Fruit fly (Drosophila melanogaster) whole organism, embryonic: ENCODE results near the gene CG9393.
A peak's percentile ranks its signal among the peaks of the same experiment; 100 is the strongest.

Experiments used
- ATbp ChIP-seq: fragments of 200-800 bp; sonication (Bioruptor generic); optimal IDR thresholded peaks from 2 replicates; lab custom pipeline; 2017; ENCODE audit warnings: missing biosample characterization, mild to moderate bottlenecking, missing genetic modification characterization, missing genetic modification reagents
- Adf1 ChIP-seq: fragments of 200-800 bp; sonication (Bioruptor generic); IDR thresholded peaks from 2 replicates; pipeline ENCODE4 v1.3.6; 2022; ENCODE audit warnings: missing biosample characterization, missing genetic modification characterization
- CG10209 ChIP-seq: fragments of 200-800 bp; sonication (Bioruptor generic); optimal IDR thresholded peaks from 3 replicates; lab custom pipeline; 2017; ENCODE audit warnings: missing biosample characterization, mild to moderate bottlenecking, missing genetic modification characterization, missing genetic modification reagents
- CG10321 ChIP-seq: fragments of 200-800 bp; sonication (Bioruptor generic); IDR thresholded peaks from 2 replicates; pipeline ENCODE4 v1.3.6; 2022; ENCODE audit warnings: missing biosample characterization, missing genetic modification characterization
- CG11398 ChIP-seq: fragments of 200-800 bp; sonication (Bioruptor generic); optimal IDR thresholded peaks from 2 replicates; lab custom pipeline; 2016; ENCODE audit warnings: missing biosample characterization, missing genetic modification characterization
- CG11456 ChIP-seq: fragments of 200-800 bp; sonication (Bioruptor generic); IDR thresholded peaks from 3 replicates; pipeline ENCODE4 v1.3.6; 2022; ENCODE audit warnings: missing biosample characterization, missing genetic modification characterization
- CG13624 ChIP-seq: fragments of 200-800 bp; sonication (Bioruptor generic); optimal IDR thresholded peaks from 2 replicates; lab custom pipeline; 2016; ENCODE audit warnings: missing biosample characterization, missing genetic modification characterization
- CG14710 ChIP-seq: fragments of 200-800 bp; sonication (Bioruptor generic); optimal IDR thresholded peaks from 3 replicates; lab custom pipeline; 2019; ENCODE audit warnings: missing biosample characterization, mild to moderate bottlenecking, missing genetic modification characterization, moderate library complexity
- CG1602 ChIP-seq: fragments of 200-800 bp; sonication (Bioruptor generic); optimal IDR thresholded peaks from 3 replicates; lab custom pipeline; 2016; ENCODE audit warnings: missing biosample characterization, missing genetic modification characterization
- CG17359 ChIP-seq: fragments of 200-800 bp; sonication (Bioruptor generic); optimal IDR thresholded peaks from 3 replicates; lab custom pipeline; 2018; ENCODE audit warnings: missing biosample characterization, mild to moderate bottlenecking, missing genetic modification characterization, moderate library complexity
- CG1792 ChIP-seq: fragments of 200-800 bp; sonication (Bioruptor generic); optimal IDR thresholded peaks from 2 replicates; lab custom pipeline; 2016; ENCODE audit warnings: missing biosample characterization, missing genetic modification characterization
- CG18476 ChIP-seq: fragments of 200-800 bp; sonication (Bioruptor generic); optimal IDR thresholded peaks from 2 replicates; lab custom pipeline; 2016; ENCODE audit warnings: missing biosample characterization, mild to moderate bottlenecking, missing genetic modification characterization
- CG18599 ChIP-seq: fragments of 200-800 bp; sonication (Bioruptor generic); optimal IDR thresholded peaks from 3 replicates; lab custom pipeline; 2017; ENCODE audit warnings: missing biosample characterization, missing genetic modification characterization, mild to moderate bottlenecking, moderate library complexity, missing genetic modification reagents
- CG2129 ChIP-seq: fragments of 200-800 bp; sonication (Bioruptor generic); IDR thresholded peaks from 2 replicates; pipeline ENCODE4 v1.3.6; 2022; ENCODE audit warnings: missing biosample characterization, missing genetic modification characterization; ENCODE audit not compliant: partially characterized antibody
- CG4360 ChIP-seq: fragments of 200-800 bp; sonication (Bioruptor generic); IDR thresholded peaks from 2 replicates; pipeline ENCODE4 v1.3.6; 2022; ENCODE audit warnings: missing biosample characterization, missing genetic modification characterization
- CG4730 ChIP-seq: fragments of 200-800 bp; sonication (Bioruptor generic); IDR thresholded peaks from 2 replicates; pipeline ENCODE4 v1.3.6; 2022; ENCODE audit warnings: missing biosample characterization, missing genetic modification characterization
- CG7839 ChIP-seq: fragments of 200-800 bp; sonication (Bioruptor generic); optimal IDR thresholded peaks from 3 replicates; lab custom pipeline; 2018; ENCODE audit warnings: missing biosample characterization, mild to moderate bottlenecking, missing genetic modification characterization, moderate library complexity
- CG8388 ChIP-seq: fragments of 200-800 bp; sonication (Bioruptor generic); optimal IDR thresholded peaks from 2 replicates; lab custom pipeline; 2019; ENCODE audit warnings: missing biosample characterization, mild to moderate bottlenecking, missing genetic modification characterization, moderate library complexity
- CG8478 ChIP-seq: fragments of >200 bp; optimal IDR thresholded peaks from 2 replicates; lab custom pipeline; 2018
- CG9727 ChIP-seq: fragments of 200-800 bp; sonication (Bioruptor generic); optimal IDR thresholded peaks from 3 replicates; lab custom pipeline; 2017; ENCODE audit warnings: missing biosample characterization, mild to moderate bottlenecking, missing genetic modification characterization
- CG9932 ChIP-seq: fragments of 200-800 bp; sonication (Bioruptor generic); IDR thresholded peaks from 2 replicates; pipeline ENCODE4 v1.3.6; 2022; ENCODE audit warnings: missing biosample characterization, missing genetic modification characterization
- CHES-1-like ChIP-seq: fragments of 200-800 bp; sonication (Bioruptor generic); optimal IDR thresholded peaks from 2 replicates; lab custom pipeline; 2016; ENCODE audit warnings: missing biosample characterization, missing genetic modification characterization
- Chrac-16 ChIP-seq: fragments of 200-800 bp; sonication (Bioruptor generic); optimal IDR thresholded peaks from 3 replicates; lab custom pipeline; 2016; ENCODE audit warnings: missing biosample characterization, missing genetic modification characterization
- Deaf1 ChIP-seq: fragments of 200-800 bp; optimal IDR thresholded peaks from 3 replicates; lab custom pipeline; 2019; ENCODE audit warnings: missing biosample characterization, mild to moderate bottlenecking, missing genetic modification characterization, moderate library complexity
- Elba2 ChIP-seq: fragments of 200-800 bp; sonication (Bioruptor generic); optimal IDR thresholded peaks from 3 replicates; lab custom pipeline; 2016; ENCODE audit warnings: missing biosample characterization, missing genetic modification characterization
- Fer2 ChIP-seq: fragments of 200-800 bp; sonication (Bioruptor generic); optimal IDR thresholded peaks from 2 replicates; lab custom pipeline; 2018; ENCODE audit warnings: missing biosample characterization, mild to moderate bottlenecking, missing genetic modification characterization, moderate library complexity
- HLH3B ChIP-seq: fragments of 200-800 bp; sonication (Bioruptor generic); IDR thresholded peaks from 2 replicates; pipeline ENCODE4 v1.3.6; 2022; ENCODE audit warnings: missing biosample characterization, missing genetic modification characterization
- HLH54F ChIP-seq: fragments of 200-800 bp; sonication (Bioruptor generic); optimal IDR thresholded peaks from 3 replicates; lab custom pipeline; 2016; ENCODE audit warnings: missing biosample characterization, missing genetic modification characterization
- Hmx ChIP-seq: fragments of 200-800 bp; sonication (Bioruptor generic); optimal IDR thresholded peaks from 2 replicates; lab custom pipeline; 2016; ENCODE audit warnings: missing biosample characterization, missing genetic modification characterization
- Lpt ChIP-seq: fragments of >200 bp; optimal IDR thresholded peaks from 2 replicates; lab custom pipeline; 2018; ENCODE audit warnings: missing biosample characterization, missing genetic modification characterization
- MESR4 ChIP-seq: fragments of 200-800 bp; sonication (Bioruptor generic); optimal IDR thresholded peaks from 2 replicates; lab custom pipeline; 2018; ENCODE audit warnings: missing biosample characterization, mild to moderate bottlenecking, missing genetic modification characterization, moderate library complexity
- NC2β ChIP-seq: fragments of 200-800 bp; sonication (Bioruptor generic); optimal IDR thresholded peaks from 2 replicates; lab custom pipeline; 2016; ENCODE audit warnings: missing biosample characterization, missing genetic modification characterization
- ase ChIP-seq: fragments of 200-800 bp; sonication (Bioruptor generic); IDR thresholded peaks from 3 replicates; pipeline ENCODE4 v1.3.6; 2022; ENCODE audit warnings: missing biosample characterization, missing genetic modification characterization
- chn ChIP-seq: fragments of 200-800 bp; sonication (Bioruptor generic); optimal IDR thresholded peaks from 2 replicates; lab custom pipeline; 2016; ENCODE audit warnings: missing biosample characterization, missing genetic modification characterization
- crol ChIP-seq: fragments of 200-800 bp; sonication (Bioruptor generic); IDR thresholded peaks from 2 replicates; pipeline ENCODE4 v1.3.6; 2022; ENCODE audit warnings: missing biosample characterization, missing genetic modification characterization
- emc ChIP-seq: fragments of 200-800 bp; sonication (Bioruptor generic); optimal IDR thresholded peaks from 2 replicates; lab custom pipeline; 2016; ENCODE audit warnings: missing biosample characterization, missing genetic modification characterization
- ems ChIP-seq: fragments of 200-800 bp; sonication (Bioruptor generic); optimal IDR thresholded peaks from 3 replicates; lab custom pipeline; 2016; ENCODE audit warnings: missing biosample characterization, missing genetic modification characterization
- fu2 ChIP-seq: fragments of 200-800 bp; sonication (Bioruptor generic); optimal IDR thresholded peaks from 2 replicates; lab custom pipeline; 2016; ENCODE audit warnings: missing biosample characterization, missing genetic modification characterization
- gcm ChIP-seq: fragments of 200-800 bp; sonication (Bioruptor generic); optimal IDR thresholded peaks from 2 replicates; lab custom pipeline; 2019; ENCODE audit warnings: missing biosample characterization, mild to moderate bottlenecking, missing genetic modification characterization, moderate library complexity
- hb ChIP-seq: fragments of 200-800 bp; sonication (Bioruptor generic); IDR thresholded peaks from 3 replicates; pipeline ENCODE4 v1.3.6; 2022; ENCODE audit warnings: missing biosample characterization, missing genetic modification characterization; ENCODE audit not compliant: partially characterized antibody
- ind ChIP-seq: fragments of 200-800 bp; sonication (Bioruptor generic); optimal IDR thresholded peaks from 3 replicates; lab custom pipeline; 2016; ENCODE audit warnings: missing biosample characterization, missing genetic modification characterization
- lola ChIP-seq, 3 experiments: fragments of >200 bp in 2 of 3; fragments of 200-800 bp in 1 of 3; sonication (Bioruptor generic) in 1 of 3; optimal IDR thresholded peaks; 2 replicates each; lab custom pipeline; 2017 to 2019; ENCODE audit warnings: missing biosample characterization in 3 of 3, missing genetic modification characterization in 3 of 3, mild to moderate bottlenecking in 1 of 3, moderate library complexity in 1 of 3
- mld ChIP-seq: fragments of 200-800 bp; sonication (Bioruptor generic); IDR thresholded peaks from 3 replicates; pipeline ENCODE4 v1.3.6; 2022; ENCODE audit warnings: missing biosample characterization, missing genetic modification characterization; ENCODE audit not compliant: partially characterized antibody
- pum ChIP-seq: fragments of 200-800 bp; sonication (Bioruptor generic); optimal IDR thresholded peaks from 2 replicates; lab custom pipeline; 2016; ENCODE audit warnings: missing biosample characterization, missing genetic modification characterization
- salm ChIP-seq: fragments of 200-800 bp; sonication (Bioruptor generic); optimal IDR thresholded peaks from 2 replicates; lab custom pipeline; 2018; ENCODE audit warnings: missing biosample characterization, mild to moderate bottlenecking, missing genetic modification characterization
- tll ChIP-seq, 2 experiments: fragments of 200-800 bp in 1 of 2; fragments of >200 bp in 1 of 2; sonication (Bioruptor generic) in 1 of 2; optimal IDR thresholded peaks; 2 replicates each; lab custom pipeline; 2017 to 2019; ENCODE audit warnings: missing biosample characterization in 2 of 2, missing genetic modification characterization in 2 of 2, mild to moderate bottlenecking in 1 of 2, moderate library complexity in 1 of 2
- toy ChIP-seq: fragments of 200-800 bp; sonication (Bioruptor generic); IDR thresholded peaks from 2 replicates; pipeline ENCODE4 v1.3.6; 2022; ENCODE audit warnings: missing biosample characterization, missing genetic modification characterization
- zen ChIP-seq: fragments of 200-800 bp; sonication (Bioruptor generic); optimal IDR thresholded peaks from 3 replicates; lab custom pipeline; 2018; ENCODE audit warnings: missing biosample characterization, mild to moderate bottlenecking, missing genetic modification characterization, moderate library complexity

Gene CG9393

DNA sequence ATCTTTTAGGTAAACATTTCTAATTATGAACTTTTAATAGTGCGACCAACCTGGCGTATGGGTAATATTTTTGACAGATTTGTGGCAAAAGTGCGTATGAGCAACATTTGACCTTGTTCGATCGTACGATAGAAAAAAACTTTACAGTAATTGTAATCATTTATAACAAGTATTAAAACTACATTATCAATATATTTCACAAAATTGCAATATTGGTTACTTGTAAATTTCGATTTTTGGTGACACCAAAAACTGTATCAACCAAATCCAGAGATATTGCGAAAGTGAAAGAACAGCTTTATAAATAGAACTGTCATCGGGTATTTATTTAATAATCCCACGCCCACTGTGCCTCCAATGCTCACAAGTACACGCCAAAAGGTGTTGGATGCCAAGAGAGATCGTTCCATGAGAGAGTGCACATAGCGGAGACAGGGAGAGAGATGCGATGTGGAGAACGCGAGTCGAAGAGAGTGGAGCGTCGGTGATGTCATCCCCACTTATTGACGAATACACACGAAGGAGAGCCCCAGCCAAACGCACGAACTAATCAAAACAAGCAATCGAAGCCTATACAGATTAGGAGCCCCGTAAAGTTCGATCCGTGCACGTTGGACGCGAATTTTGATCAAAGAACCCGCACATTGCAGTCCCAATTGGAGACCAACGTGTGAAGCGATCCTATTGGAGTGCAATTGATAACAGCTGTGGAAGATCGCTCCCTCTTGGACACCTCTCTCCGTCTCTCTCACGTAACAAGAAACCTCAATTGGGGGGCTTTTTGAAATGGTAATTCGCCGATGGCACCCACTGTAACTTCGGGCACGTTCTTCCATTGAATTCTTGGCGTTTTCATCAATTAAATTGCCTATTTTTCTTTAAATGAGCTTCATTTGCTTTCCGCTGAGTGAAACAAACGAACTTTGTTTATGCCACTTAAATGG lies 30.0 kb downstream of the CG9393 start (continued):
- TF ChIP-seq CG11398 (peak; percentile 84), CG17359 (tag; lab: Kevin White, UChicago) (peak; percentile 93), CG9932 (GFP tag; lab: Robert Waterston, UW) (peak; percentile 89), CG11456 (GFP tag; lab: Robert Waterston, UW) (peak; percentile 86), CG14710 (tag; lab: Kevin White, UChicago) (peak; percentile 95), tll (GFP tag; optimal IDR thresholded peaks at IDR 0.05; lab: Kevin White, UChicago) (peak in 1 of 2 experiments; percentile 38), Deaf1 (tag; lab: Kevin White, UChicago) (peak; percentile 81), ATbp (peak; percentile 94), HLH54F (GFP tag; lab: Kevin White, UChicago) (peak; percentile 95), CG9727 (peak; percentile 98), CG4730 (peak; percentile 80), CG8388 (GFP tag; lab: Kevin White, UChicago) (peak; percentile 93), CG13624 (peak; percentile 83), ase (GFP tag; lab: Robert Waterston, UW) (peak; percentile 79; the same call in 2 of the 3 replicates), lola (GFP tag; optimal IDR thresholded peaks at IDR 0.05; lab: Kevin White, UChicago) (peak in 1 of 3 experiments; percentile 95), CG10321 (GFP tag; lab: Robert Waterston, UW) (peak; percentile 43; the same call in 1 of the 2 replicates), Fer2 (peak; percentile 85), crol (GFP tag; lab: Robert Waterston, UW) (no peak), mld (GFP tag; lab: Robert Waterston, UW) (no peak), emc (GFP tag; lab: Kevin White, UChicago) (peak; percentile 87), gcm (GFP tag; lab: Kevin White, UChicago) (peak; percentile 95), Lpt (no peak), toy (GFP tag; lab: Robert Waterston, UW) (peak; percentile 58), fu2 (GFP tag; lab: Kevin White, UChicago) (peak; percentile 89), chn (GFP tag; lab: Kevin White, UChicago) (peak; percentile 89), Elba2 (GFP tag; lab: Kevin White, UChicago) (peak; percentile 62), MESR4 (GFP tag; lab: Kevin White, UChicago) (peak; percentile 16), pum (GFP tag; lab: Kevin White, UChicago) (peak; percentile 91), Adf1 (GFP tag; lab: Robert Waterston, UW) (peak; percentile 28; the same call in 1 of the 2 replicates), Hmx (peak; percentile 91), HLH3B (GFP tag; lab: Robert Waterston, UW) (peak; percentile 72), CG4360 (GFP tag; lab: Robert Waterston, UW) (0 out of 2 replicates have a peak, but pooled peaks have one; percentile 41), ind (GFP tag; lab: Kevin White, UChicago) (peak; percentile 96), CG1792 (GFP tag; lab: Kevin White, UChicago) (peak; percentile 86), CHES-1-like (GFP tag; lab: Kevin White, UChicago) (peak; percentile 92), CG7839 (tag; lab: Kevin White, UChicago) (peak; percentile 97), NC2β (peak; percentile 83), CG10209 (GFP tag; lab: Kevin White, UChicago) (peak; percentile 97), hb (GFP tag; lab: Robert Waterston, UW) (no peak), CG18599 (peak; percentile 97), ems (GFP tag; lab: Kevin White, UChicago) (peak; percentile 88), Chrac-16 (GFP tag; lab: Kevin White, UChicago) (peak; percentile 93), CG1602 (GFP tag; lab: Kevin White, UChicago) (peak; percentile 94), CG2129 (GFP tag; lab: Robert Waterston, UW) (no peak), zen (tag; lab: Kevin White, UChicago) (peak; percentile 72), CG18476 (GFP tag; lab: Kevin White, UChicago) (peak; percentile 96), salm (tag; lab: Kevin White, UChicago) (peak; percentile 91), CG8478 (lab: Kevin White, UChicago) (no peak)
